Worm (Caenorhabditis elegans): ENCODE measurements around the gene vmo-1.
"Not testable (repeated sequence)": the region's sequence is repeated elsewhere in the genome, so short reads cannot be mapped to it uniquely, and the experiment has no call there.

Gene vmo-1

DNA sequence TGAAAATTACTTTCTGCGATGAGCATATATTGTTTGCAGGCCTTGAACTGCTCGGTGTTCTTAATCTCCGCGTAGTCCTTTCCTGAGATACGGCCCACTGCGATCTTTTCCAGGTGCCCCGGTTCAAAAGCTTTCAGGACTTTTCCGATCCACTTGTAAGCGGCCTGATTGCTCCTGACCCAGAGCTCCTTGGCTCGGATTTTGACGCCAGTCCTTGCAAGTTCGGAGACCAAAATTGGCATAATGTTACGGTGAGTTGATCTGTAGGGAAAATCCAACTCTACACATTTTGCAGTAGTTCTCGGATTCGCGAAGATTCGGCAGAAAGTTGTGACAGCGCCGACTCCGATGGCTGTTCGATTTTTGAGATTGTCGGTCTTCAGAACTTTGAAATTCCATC lies 35.9 kb downstream of the vmo-1 start:
- TF ChIP-seq tra-4 (tag; optimal IDR thresholded peaks at IDR 0.05), result no peak
- no peak for TF ChIP-seq flt-1 (GFP tag; IDR thresholded peaks at IDR 0.05)
- TF ChIP-seq pes-1 (GFP tag; IDR thresholded peaks at IDR 0.05), result no peak
- TF ChIP-seq hnd-1 (tag; optimal IDR thresholded peaks at IDR 0.05), result no peak
- no peak for TF ChIP-seq F13C5.2 (tag; optimal IDR thresholded peaks at IDR 0.05)
- no peak for TF ChIP-seq tbx-11 (GFP tag; IDR thresholded peaks at IDR 0.05)

DNA sequence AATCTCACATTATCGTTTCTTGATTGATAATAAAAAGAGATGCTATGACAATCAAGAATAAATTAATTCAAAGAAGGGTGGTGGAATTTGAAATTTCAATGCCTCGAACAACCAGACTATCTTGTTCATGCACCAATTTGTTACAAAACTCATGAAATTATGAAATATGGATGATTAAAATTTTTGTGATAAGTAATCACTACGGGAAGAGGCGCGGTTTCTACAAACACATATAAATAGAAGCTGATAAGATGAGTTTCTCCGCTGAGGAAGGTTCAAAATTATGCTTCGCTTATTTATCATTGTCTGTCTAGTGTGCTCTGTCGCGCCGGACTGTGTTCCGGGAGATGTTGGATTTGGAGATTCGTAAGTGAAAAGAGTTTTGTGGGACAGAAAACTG lies 38.4 kb downstream of the vmo-1 start:
- no peak for TF ChIP-seq ceh-13 (GFP tag; optimal IDR thresholded peaks at IDR 0.05)
- TF ChIP-seq sea-1 (GFP tag; conservative IDR thresholded peaks at IDR 0.05), result no peak
- no peak for TF ChIP-seq B0310.2 (tag; optimal IDR thresholded peaks at IDR 0.05)
- TF ChIP-seq tbx-37 (GFP tag; conservative IDR thresholded peaks at IDR 0.05), result no peak
- TF ChIP-seq flt-1 (GFP tag; IDR thresholded peaks at IDR 0.05), result no peak
- no peak for TF ChIP-seq hmbx-1 (tag; optimal IDR thresholded peaks at IDR 0.05)
- no peak for TF ChIP-seq tra-4 (tag; optimal IDR thresholded peaks at IDR 0.05)
- no peak for TF ChIP-seq pes-1 (GFP tag; IDR thresholded peaks at IDR 0.05)

DNA sequence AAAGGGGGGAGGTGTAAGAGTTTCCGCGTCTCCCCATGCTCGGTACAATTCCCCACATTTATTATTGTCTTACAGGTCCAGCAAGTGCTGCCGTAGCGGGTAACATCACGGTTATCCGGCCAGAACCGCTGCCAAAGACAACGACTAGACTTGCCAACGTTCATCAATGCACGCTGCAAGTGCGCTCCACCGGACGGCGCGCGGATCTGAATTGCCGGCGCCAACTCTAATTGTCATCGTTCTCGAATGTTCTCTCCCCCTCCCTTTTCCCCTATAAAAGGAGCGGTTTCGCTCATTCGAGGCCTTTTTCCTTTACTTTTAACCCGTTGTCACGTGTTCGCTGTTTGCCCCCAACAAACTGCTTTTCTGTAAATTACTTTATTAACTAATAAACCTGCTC lies 39.2 kb downstream of the vmo-1 start, which contains the start of gene Y38H6C.8:
TSS of gene Y38H6C.8 (plus strand) at position 301 of the 400 bp plus-strand sequence.
- TF ChIP-seq ceh-36 (tag; optimal IDR thresholded peaks at IDR 0.05); pes-1 (GFP tag; IDR thresholded peaks at IDR 0.05); hmg-4 (GFP tag; optimal IDR thresholded peaks at IDR 0.05): not testable (repeated sequence)

DNA sequence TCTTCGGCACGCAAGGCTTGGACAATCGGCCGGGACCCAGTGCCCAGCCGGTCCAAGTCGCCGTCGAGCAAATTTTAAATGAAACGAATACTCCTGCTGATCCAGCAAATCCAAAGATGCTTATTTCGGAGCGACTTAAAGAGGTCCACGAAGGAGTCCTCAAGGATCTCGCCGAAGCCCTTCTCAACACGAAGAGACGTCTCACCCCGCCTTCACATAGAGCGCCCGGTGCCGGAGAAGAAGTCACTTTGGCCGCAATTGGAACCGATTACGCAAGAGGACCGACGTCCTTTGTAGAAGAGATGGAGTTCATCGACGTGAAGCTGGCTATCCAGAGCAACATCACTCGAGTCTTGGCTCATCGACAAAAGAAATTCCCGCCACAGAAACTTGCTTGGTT lies 43.4 kb downstream of the vmo-1 start:
- TF ChIP-seq ama-1 (optimal IDR thresholded peaks at IDR 0.05) (no peak), flt-1 (GFP tag; IDR thresholded peaks at IDR 0.05) (no peak), pes-1 (GFP tag; IDR thresholded peaks at IDR 0.05) (no peak), sea-1 (GFP tag; conservative IDR thresholded peaks at IDR 0.05) (no peak), hnd-1 (tag; optimal IDR thresholded peaks at IDR 0.05) (no peak), aly-1 (tag; optimal IDR thresholded peaks at IDR 0.05) (no peak), ceh-36 (tag; optimal IDR thresholded peaks at IDR 0.05) (no peak), tbx-11 (GFP tag; IDR thresholded peaks at IDR 0.05) (no peak)

DNA sequence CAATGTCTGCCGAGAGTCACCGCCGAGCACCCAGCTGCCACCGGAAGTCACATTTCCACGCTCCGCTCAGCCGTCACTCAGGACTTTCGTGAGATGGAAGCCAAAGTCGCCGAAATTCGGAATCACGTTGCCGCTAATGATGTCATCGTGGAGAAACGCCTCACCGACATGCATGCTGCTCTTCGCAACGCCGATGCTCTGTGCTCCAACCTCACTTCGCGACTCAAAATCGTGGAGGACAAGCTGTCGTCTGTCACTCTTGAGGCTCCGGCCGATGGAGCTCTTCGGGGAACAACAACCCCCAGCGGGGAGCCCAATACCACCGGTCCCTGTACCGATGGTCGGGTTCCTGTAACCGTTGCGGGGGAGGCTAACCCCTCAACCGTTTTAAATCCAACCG lies 46.3 kb downstream of the vmo-1 start:
- no peak for TF ChIP-seq B0310.2 (tag; optimal IDR thresholded peaks at IDR 0.05)
- TF ChIP-seq hnd-1 (tag; optimal IDR thresholded peaks at IDR 0.05), result no peak
- TF ChIP-seq tbx-11 (GFP tag; IDR thresholded peaks at IDR 0.05), result no peak
- TF ChIP-seq ets-7 (tag; optimal IDR thresholded peaks at IDR 0.05), result no peak
- no peak for TF ChIP-seq tra-4 (tag; optimal IDR thresholded peaks at IDR 0.05)
- no peak for TF ChIP-seq tbx-37 (GFP tag; conservative IDR thresholded peaks at IDR 0.05)
- no peak for TF ChIP-seq ceh-36 (tag; optimal IDR thresholded peaks at IDR 0.05)
- no peak for TF ChIP-seq pes-1 (GFP tag; IDR thresholded peaks at IDR 0.05)
- TF ChIP-seq ama-1 (optimal IDR thresholded peaks at IDR 0.05), result no peak
- TF ChIP-seq F13C5.2 (tag; optimal IDR thresholded peaks at IDR 0.05), result no peak
- no peak for TF ChIP-seq flt-1 (GFP tag; IDR thresholded peaks at IDR 0.05)
- no peak for TF ChIP-seq aly-1 (tag; optimal IDR thresholded peaks at IDR 0.05)
- no peak for TF ChIP-seq hmg-4 (GFP tag; optimal IDR thresholded peaks at IDR 0.05)
- no peak for TF ChIP-seq sea-1 (GFP tag; conservative IDR thresholded peaks at IDR 0.05)
- TF ChIP-seq scrt-1 (GFP tag; IDR thresholded peaks at IDR 0.05), result no peak
- TF ChIP-seq ceh-13 (GFP tag; optimal IDR thresholded peaks at IDR 0.05), result no peak
- no peak for TF ChIP-seq hmbx-1 (tag; optimal IDR thresholded peaks at IDR 0.05)

DNA sequence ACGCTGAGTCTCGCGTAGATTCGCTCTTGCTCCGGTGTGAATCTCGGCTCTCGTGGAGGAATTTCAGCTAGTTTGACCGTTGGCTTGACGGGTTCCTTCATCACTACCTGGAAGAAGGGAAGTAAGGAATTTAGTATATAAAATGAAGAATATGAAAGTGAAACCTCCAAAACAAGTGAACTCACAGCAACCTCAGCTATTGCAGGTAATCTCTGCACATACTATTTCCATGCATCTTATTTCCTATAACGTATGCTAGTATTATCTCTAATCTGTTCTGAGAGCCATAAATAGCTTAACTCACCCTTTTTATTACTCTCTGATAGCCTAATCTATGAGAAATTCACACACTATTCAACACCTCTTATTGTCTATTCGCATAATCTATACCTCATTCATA lies 47.9 kb downstream of the vmo-1 start, which contains the start of gene Y38H6C.4:
TSS of gene Y38H6C.4 (minus strand) at position 101 of the 400 bp plus-strand sequence.
- TF ChIP-seq flt-1 (GFP tag; IDR thresholded peaks at IDR 0.05), result no peak
- no peak for TF ChIP-seq hnd-1 (tag; optimal IDR thresholded peaks at IDR 0.05)
- TF ChIP-seq tbx-37 (GFP tag; conservative IDR thresholded peaks at IDR 0.05), result no peak
- no peak for TF ChIP-seq tra-4 (tag; optimal IDR thresholded peaks at IDR 0.05)
- TF ChIP-seq ceh-36 (tag; optimal IDR thresholded peaks at IDR 0.05), result no peak
- no peak for TF ChIP-seq ceh-13 (GFP tag; optimal IDR thresholded peaks at IDR 0.05)
- no peak for TF ChIP-seq sea-1 (GFP tag; conservative IDR thresholded peaks at IDR 0.05)
- TF ChIP-seq hmg-4 (GFP tag; optimal IDR thresholded peaks at IDR 0.05), result no peak
- TF ChIP-seq F13C5.2 (tag; optimal IDR thresholded peaks at IDR 0.05), result no peak
- TF ChIP-seq hmbx-1 (tag; optimal IDR thresholded peaks at IDR 0.05), result no peak
- TF ChIP-seq scrt-1 (GFP tag; IDR thresholded peaks at IDR 0.05), result no peak
- TF ChIP-seq pes-1 (GFP tag; IDR thresholded peaks at IDR 0.05), result no peak
- no peak for TF ChIP-seq ets-7 (tag; optimal IDR thresholded peaks at IDR 0.05)

All from whole organism, early embryonic.